Fruit fly (Drosophila melanogaster) whole organism, embryonic: ENCODE measurements around the gene CG1416.

Source experiments
- Asciz ChIP-seq: fragments of 200-800 bp; sonication (Bioruptor generic); optimal IDR thresholded peaks from 2 replicates; lab custom pipeline; 2017; ENCODE audit warnings: missing biosample characterization, mild to moderate bottlenecking, missing genetic modification characterization, missing genetic modification reagents
- B-H1 ChIP-seq: fragments of 200-800 bp; sonication (Bioruptor generic); IDR thresholded peaks from 3 replicates; pipeline ENCODE4 v1.3.6; 2022; ENCODE audit warnings: missing biosample characterization, missing genetic modification characterization
- CG10959 ChIP-seq: fragments of 200-800 bp; sonication (Bioruptor generic); IDR thresholded peaks from 2 replicates; pipeline ENCODE4 v1.3.6; 2022; ENCODE audit warnings: missing biosample characterization, missing genetic modification characterization
- CG11696 ChIP-seq: fragments of 200-800 bp; sonication (Bioruptor generic); IDR thresholded peaks from 2 replicates; pipeline ENCODE4 v1.3.6; 2022; ENCODE audit warnings: missing biosample characterization, missing genetic modification characterization
- CG13775 ChIP-seq: fragments of 200-800 bp; sonication (Bioruptor generic); optimal IDR thresholded peaks from 3 replicates; lab custom pipeline; 2017; ENCODE audit warnings: missing biosample characterization, mild to moderate bottlenecking, missing genetic modification characterization
- CG14710 ChIP-seq: fragments of 200-800 bp; sonication (Bioruptor generic); optimal IDR thresholded peaks from 3 replicates; lab custom pipeline; 2019; ENCODE audit warnings: missing biosample characterization, mild to moderate bottlenecking, missing genetic modification characterization, moderate library complexity
- CG15479 ChIP-seq: fragments of 200-800 bp; sonication (Bioruptor generic); optimal IDR thresholded peaks from 3 replicates; lab custom pipeline; 2019; ENCODE audit warnings: missing biosample characterization, mild to moderate bottlenecking, missing genetic modification characterization, moderate library complexity
- CG15514 ChIP-seq: fragments of 200-800 bp; sonication (Bioruptor generic); optimal IDR thresholded peaks from 3 replicates; lab custom pipeline; 2017; ENCODE audit warnings: missing biosample characterization, missing genetic modification characterization, mild to moderate bottlenecking, moderate library complexity, missing genetic modification reagents
- CG16863 ChIP-seq: fragments of 200-800 bp; sonication (Bioruptor generic); optimal IDR thresholded peaks from 3 replicates; lab custom pipeline; 2016; ENCODE audit warnings: missing biosample characterization, missing genetic modification characterization
- CG17186 ChIP-seq: fragments of 200-800 bp; sonication (Bioruptor generic); optimal IDR thresholded peaks from 3 replicates; lab custom pipeline; 2017; ENCODE audit warnings: missing biosample characterization, missing genetic modification reagents, missing genetic modification characterization
- CG17359 ChIP-seq: fragments of 200-800 bp; sonication (Bioruptor generic); optimal IDR thresholded peaks from 3 replicates; lab custom pipeline; 2018; ENCODE audit warnings: missing biosample characterization, mild to moderate bottlenecking, missing genetic modification characterization, moderate library complexity
- CG17361 ChIP-seq: fragments of 200-800 bp; sonication (Bioruptor generic); IDR thresholded peaks from 3 replicates; pipeline ENCODE4 v1.3.6; 2022; ENCODE audit warnings: missing biosample characterization, missing genetic modification characterization
- CG1792 ChIP-seq: fragments of 200-800 bp; sonication (Bioruptor generic); optimal IDR thresholded peaks from 2 replicates; lab custom pipeline; 2016; ENCODE audit warnings: missing biosample characterization, missing genetic modification characterization
- CG18619 ChIP-seq: fragments of 200-800 bp; sonication (Bioruptor generic); optimal IDR thresholded peaks from 3 replicates; lab custom pipeline; 2017; ENCODE audit warnings: missing biosample characterization, mild to moderate bottlenecking, missing genetic modification characterization
- CG30020 ChIP-seq: fragments of 200-800 bp; optimal IDR thresholded peaks from 2 replicates; lab custom pipeline; 2019; ENCODE audit warnings: missing biosample characterization, mild to moderate bottlenecking, missing genetic modification characterization, moderate library complexity
- CG6654 ChIP-seq: fragments of 200-800 bp; sonication (Bioruptor generic); optimal IDR thresholded peaks from 2 replicates; lab custom pipeline; 2017; ENCODE audit warnings: missing biosample characterization, mild to moderate bottlenecking, missing genetic modification characterization
- CG8924 ChIP-seq: fragments of 200-800 bp; optimal IDR thresholded peaks from 3 replicates; lab custom pipeline; 2019; ENCODE audit warnings: missing biosample characterization, mild to moderate bottlenecking, missing genetic modification characterization, moderate library complexity
- CG9609 ChIP-seq: fragments of 200-800 bp; sonication (Bioruptor generic); optimal IDR thresholded peaks from 3 replicates; lab custom pipeline; 2016; ENCODE audit warnings: missing biosample characterization, missing genetic modification characterization
- CTCF ChIP-seq: fragments of 200-800 bp; sonication (Bioruptor generic); optimal IDR thresholded peaks from 2 replicates; lab custom pipeline; 2017; ENCODE audit warnings: missing biosample characterization, mild to moderate bottlenecking, missing genetic modification characterization, moderate library complexity
- CoRest ChIP-seq: fragments of 200-800 bp; sonication (Bioruptor generic); optimal IDR thresholded peaks from 3 replicates; lab custom pipeline; 2018; ENCODE audit warnings: missing biosample characterization, mild to moderate bottlenecking, missing genetic modification characterization, moderate library complexity
- Doc3 ChIP-seq: fragments of 200-800 bp; sonication (Bioruptor generic); IDR thresholded peaks from 3 replicates; pipeline ENCODE4 v1.3.6; 2022; ENCODE audit warnings: missing biosample characterization, missing genetic modification characterization; ENCODE audit not compliant: partially characterized antibody
- Ets65A ChIP-seq: fragments of 200-800 bp; sonication (Bioruptor generic); peaks from one replicate; lab custom pipeline; 2016; ENCODE audit warnings: missing biosample characterization, missing genetic modification characterization
- Ets97D ChIP-seq: fragments of 200-800 bp; sonication (Bioruptor generic); optimal IDR thresholded peaks from 3 replicates; lab custom pipeline; 2016; ENCODE audit warnings: missing biosample characterization, missing genetic modification characterization
- Gsc ChIP-seq: fragments of 200-800 bp; sonication (Bioruptor generic); IDR thresholded peaks from 2 replicates; pipeline ENCODE4 v1.3.6; 2022; ENCODE audit warnings: missing biosample characterization, missing genetic modification characterization
- Max ChIP-seq: fragments of 200-800 bp; sonication (Bioruptor generic); optimal IDR thresholded peaks from 2 replicates; lab custom pipeline; 2016; ENCODE audit warnings: missing biosample characterization, mild to moderate bottlenecking, missing genetic modification characterization
- Rfx ChIP-seq: fragments of 200-800 bp; sonication (Bioruptor generic); IDR thresholded peaks from 2 replicates; pipeline ENCODE4 v1.3.6; 2022; ENCODE audit warnings: missing biosample characterization, missing genetic modification characterization
- Ssrp ChIP-seq: fragments of 200-800 bp; sonication (Bioruptor generic); optimal IDR thresholded peaks from 2 replicates; lab custom pipeline; 2018; ENCODE audit warnings: missing biosample characterization, mild to moderate bottlenecking, missing genetic modification characterization, moderate library complexity
- Tbp ChIP-seq: fragments of >200 bp; optimal IDR thresholded peaks from 2 replicates; lab custom pipeline; 2018; ENCODE audit warnings: missing biosample characterization, missing genetic modification characterization
- aop ChIP-seq: fragments of 200-800 bp; sonication (Bioruptor generic); IDR thresholded peaks from 2 replicates; pipeline ENCODE4 v1.3.6; 2022; ENCODE audit warnings: missing biosample characterization, missing genetic modification characterization
- az2 ChIP-seq: fragments of 200-800 bp; sonication (Bioruptor generic); optimal IDR thresholded peaks from 3 replicates; lab custom pipeline; 2016; ENCODE audit warnings: missing biosample characterization, missing genetic modification characterization
- bbx ChIP-seq: fragments of 200-800 bp; sonication (Bioruptor generic); IDR thresholded peaks from 2 replicates; pipeline ENCODE4 v1.3.6; 2022; ENCODE audit warnings: missing biosample characterization, missing genetic modification characterization; ENCODE audit not compliant: partially characterized antibody
- cas ChIP-seq: fragments of 200-800 bp; sonication (Bioruptor generic); IDR thresholded peaks from 2 replicates; pipeline ENCODE4 v1.3.6; 2022; ENCODE audit warnings: missing biosample characterization, missing genetic modification characterization
- exex ChIP-seq: fragments of 200-800 bp; sonication (Bioruptor generic); optimal IDR thresholded peaks from 4 replicates; lab custom pipeline; 2018; ENCODE audit warnings: missing biosample characterization, mild to moderate bottlenecking, missing genetic modification characterization, moderate library complexity
- hbn ChIP-seq: fragments of 200-800 bp; sonication (Bioruptor generic); IDR thresholded peaks from 2 replicates; pipeline ENCODE4 v1.3.6; 2022; ENCODE audit warnings: missing biosample characterization, missing genetic modification characterization; ENCODE audit not compliant: partially characterized antibody
- hth ChIP-seq: fragments of >200 bp; optimal IDR thresholded peaks from 2 replicates; lab custom pipeline; 2017; ENCODE audit warnings: inconsistent platforms
- jing ChIP-seq: fragments of 200-800 bp; sonication (Bioruptor generic); optimal IDR thresholded peaks from 2 replicates; lab custom pipeline; 2018; ENCODE audit warnings: missing biosample characterization, mild to moderate bottlenecking, missing genetic modification characterization
- knrl ChIP-seq: fragments of 200-800 bp; sonication (Bioruptor generic); IDR thresholded peaks from 3 replicates; pipeline ENCODE4 v1.3.6; 2022; ENCODE audit warnings: missing biosample characterization, missing genetic modification characterization; ENCODE audit not compliant: partially characterized antibody
- luna ChIP-seq: fragments of 200-800 bp; sonication (Bioruptor generic); optimal IDR thresholded peaks from 2 replicates; lab custom pipeline; 2016; ENCODE audit warnings: missing biosample characterization, missing genetic modification characterization
- nerfin-2 ChIP-seq: fragments of 200-800 bp; sonication (Bioruptor generic); IDR thresholded peaks from 2 replicates; pipeline ENCODE4 v1.3.6; 2022; ENCODE audit warnings: missing biosample characterization, missing genetic modification characterization; ENCODE audit not compliant: partially characterized antibody
- p53 ChIP-seq: fragments of 200-800 bp; sonication (Bioruptor generic); optimal IDR thresholded peaks from 2 replicates; lab custom pipeline; 2016; ENCODE audit warnings: missing biosample characterization, missing genetic modification characterization
- pan ChIP-seq, 4 experiments: fragments of >200 bp in 3 of 4; fragments of 200-800 bp in 1 of 4; sonication (Bioruptor generic) in 1 of 4; optimal IDR thresholded peaks in 3 of 4; IDR thresholded peaks in 1 of 4; 2 replicates each; pipeline versions ENCODE4 v1.3.6 to Lab custom; 2017 to 2022; ENCODE audit warnings: missing biosample characterization in 2 of 4, missing genetic modification characterization in 2 of 4, mixed read lengths in 1 of 4
- pnt ChIP-seq: fragments of 200-800 bp; sonication (Bioruptor generic); optimal IDR thresholded peaks from 3 replicates; lab custom pipeline; 2016; ENCODE audit warnings: missing biosample characterization, missing genetic modification characterization
- prd ChIP-seq, 3 experiments: fragments of >200 bp in 2 of 3; fragments of 200-800 bp in 1 of 3; sonication (Bioruptor generic) in 1 of 3; optimal IDR thresholded peaks in 2 of 3; IDR thresholded peaks in 1 of 3; 2 replicates in 2 of 3; 3 replicates in 1 of 3; pipeline versions ENCODE4 v1.3.6 to Lab custom; 2017 to 2022; ENCODE audit warnings: missing biosample characterization in 1 of 3, missing genetic modification characterization in 1 of 3
- run ChIP-seq: fragments of 200-800 bp; sonication (Bioruptor generic); optimal IDR thresholded peaks from 3 replicates; lab custom pipeline; 2018; ENCODE audit warnings: missing biosample characterization, mild to moderate bottlenecking, missing genetic modification characterization
- slp2 ChIP-seq: fragments of 200-800 bp; sonication (Bioruptor generic); optimal IDR thresholded peaks from 2 replicates; lab custom pipeline; 2016; ENCODE audit warnings: missing biosample characterization, missing genetic modification characterization
- so ChIP-seq: fragments of 200-800 bp; sonication (Bioruptor generic); IDR thresholded peaks from 3 replicates; pipeline ENCODE4 v1.3.6; 2022; ENCODE audit warnings: missing biosample characterization, missing genetic modification characterization
- tin ChIP-seq: fragments of 200-800 bp; sonication (Bioruptor generic); optimal IDR thresholded peaks from 3 replicates; lab custom pipeline; 2016; ENCODE audit warnings: missing biosample characterization, missing genetic modification characterization
- usp ChIP-seq: fragments of >200 bp; optimal IDR thresholded peaks from 2 replicates; lab custom pipeline; 2017; ENCODE audit warnings: missing biosample characterization, missing genetic modification characterization
- zfh1 ChIP-seq: fragments of 200-800 bp; sonication (Bioruptor generic); IDR thresholded peaks from 3 replicates; pipeline ENCODE4 v1.3.6; 2022; ENCODE audit warnings: missing biosample characterization, missing genetic modification characterization

The CG1416 gene

dm6 chr2L:21757264-21758066 is at the start of gene CG1416, which contains the start of gene step (continued):
- peak; percentile 80 for TF ChIP-seq CG13775 (GFP tag; lab: Kevin White, UChicago)
- no peak for TF ChIP-seq pan (optimal IDR thresholded peaks at IDR 0.05; lab: Kevin White, UChicago)
- peak in 1 of 2 experiments; percentile 54 for TF ChIP-seq pan (GFP tag; optimal IDR thresholded peaks at IDR 0.05 in 1 of 2, IDR thresholded peaks at IDR 0.05 in 1 of 2)
- TF ChIP-seq CG17361 (GFP tag; lab: Robert Waterston, UW) = peak; percentile 87
- TF ChIP-seq CTCF = no peak
- TF ChIP-seq usp (GFP tag; lab: Kevin White, UChicago) = no peak
- TF ChIP-seq cas (GFP tag; lab: Robert Waterston, UW) = no peak
- peak; percentile 49 for TF ChIP-seq p53 (GFP tag; lab: Kevin White, UChicago)
- no peak for TF ChIP-seq CG10959
- no peak for TF ChIP-seq so
- TF ChIP-seq hth (lab: Kevin White, UChicago) = no peak
- TF ChIP-seq exex (tag; lab: Kevin White, UChicago) = no peak
- TF ChIP-seq nerfin-2 (GFP tag; lab: Robert Waterston, UW) = no peak; the same call in 1 of the 2 replicates
- peak; percentile 23 for TF ChIP-seq CG1792
- TF ChIP-seq CG30020 (tag; lab: Kevin White, UChicago) = peak; percentile 96
- TF ChIP-seq CG16863 (GFP tag; lab: Kevin White, UChicago) = peak; percentile 54
- TF ChIP-seq az2 (GFP tag; lab: Kevin White, UChicago) = peak; percentile 25
- TF ChIP-seq zfh1 (GFP tag; lab: Robert Waterston, UW) = peak; percentile 65
- TF ChIP-seq slp2 = peak; percentile 57
- TF ChIP-seq jing (GFP tag; lab: Kevin White, UChicago) = no peak
- TF ChIP-seq Rfx = peak; percentile 85; the same call in 1 of the 2 replicates
- TF ChIP-seq CG11696 (GFP tag; lab: Robert Waterston, UW) = peak; percentile 42; the same call in 1 of the 2 replicates
- peak; percentile 99 for TF ChIP-seq Ets65A
- TF ChIP-seq CG17359 = peak; percentile 0
- no peak for TF ChIP-seq Asciz (GFP tag; lab: Kevin White, UChicago)
- TF ChIP-seq CG14710 (tag; lab: Kevin White, UChicago) = peak; percentile 78
- peak; percentile 42 for TF ChIP-seq CG15514 (GFP tag; lab: Kevin White, UChicago)
- peak; percentile 65 for TF ChIP-seq CG9609 (GFP tag; lab: Kevin White, UChicago)
- no peak for TF ChIP-seq CG15479 (GFP tag; lab: Kevin White, UChicago)
- peak; percentile 43; the same call in 1 of the 3 replicates for TF ChIP-seq B-H1 (GFP tag; lab: Robert Waterston, UW)
- no peak for TF ChIP-seq CG17186
- TF ChIP-seq run = no peak
- no peak for TF ChIP-seq Tbp (GFP tag; lab: Kevin White, UChicago)
- TF ChIP-seq bbx (GFP tag; lab: Robert Waterston, UW) = peak; percentile 74
- no peak for TF ChIP-seq Doc3
- peak; percentile 22 for TF ChIP-seq luna (GFP tag; lab: Kevin White, UChicago)
- TF ChIP-seq pnt (GFP tag; lab: Kevin White, UChicago) = peak; percentile 81
- TF ChIP-seq CoRest (tag; lab: Kevin White, UChicago) = peak; percentile 82
- TF ChIP-seq aop (GFP tag; lab: Robert Waterston, UW) = no peak
- no peak for TF ChIP-seq Max (GFP tag; lab: Kevin White, UChicago)
- peak; percentile 37 for TF ChIP-seq hbn (GFP tag; lab: Robert Waterston, UW)
- TF ChIP-seq tin (GFP tag; lab: Kevin White, UChicago) = peak; percentile 63
- no peak; the same call in 1 of the 3 replicates for TF ChIP-seq knrl
- peak; percentile 48 for TF ChIP-seq Ssrp
- peak; percentile 58 for TF ChIP-seq CG18619 (GFP tag; lab: Kevin White, UChicago)
- peak; percentile 61 for TF ChIP-seq Ets97D (GFP tag; lab: Kevin White, UChicago)
- peak; percentile 48 for TF ChIP-seq CG8924 (tag; lab: Kevin White, UChicago)
- peak; percentile 10 for TF ChIP-seq CG6654 (GFP tag; lab: Kevin White, UChicago)
- TF ChIP-seq Gsc (GFP tag; lab: Robert Waterston, UW) = no peak
- TF ChIP-seq prd (optimal IDR thresholded peaks at IDR 0.05; lab: Kevin White, UChicago) = no peak
- TF ChIP-seq prd (GFP tag; IDR thresholded peaks at IDR 0.05; lab: Robert Waterston, UW) = peak; percentile 75
